6 fruit fly cellular contexts compared by ENCODE assay signal in the genomic region with DNA sequence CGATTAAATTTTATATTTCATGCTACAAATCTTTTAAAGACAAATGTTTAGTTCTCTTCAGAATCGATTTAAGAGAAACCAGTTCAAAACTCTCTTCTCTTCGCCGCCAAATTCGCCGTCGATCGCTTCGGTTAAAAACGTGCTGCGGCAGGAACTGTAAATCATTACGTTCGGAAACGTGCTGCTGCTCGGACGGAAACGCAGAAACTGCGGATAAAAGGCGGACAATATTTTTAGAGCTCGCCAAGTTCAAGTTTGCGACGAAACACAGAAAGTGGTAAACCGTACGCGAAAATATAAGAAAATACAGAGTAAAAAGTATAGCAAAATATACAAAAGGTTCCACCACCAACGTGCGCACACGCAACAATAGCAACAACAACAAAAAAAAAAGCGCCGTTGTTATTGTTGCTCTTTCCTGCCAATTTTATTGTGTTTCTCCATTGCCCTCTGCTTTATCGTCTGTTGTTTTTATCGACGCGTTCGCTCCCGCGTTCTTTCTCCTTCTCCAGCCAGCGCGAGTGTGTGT.
TF ChIP-seq lines count a peak whose summit lies in the region.

TSS of gene Ae2 (plus strand) at position 156 of the 529 bp plus-strand sequence.

- TF ChIP-seq CTCF in whole organism, embryonic (GFP tag; optimal IDR thresholded peaks at IDR 0.05; lab: Kevin White, UChicago): no peak

TF ChIP-seq in whole organism, 6 proteins besides CTCF, POLR2A, EP300 and RAD21:
- TF ChIP-seq Dll (optimal IDR thresholded peaks at IDR 0.05; lab: Kevin White, UChicago) (no peak), psq (optimal IDR thresholded peaks at IDR 0.05; lab: Kevin White, UChicago) (peak; percentile 71), CG8478 (optimal IDR thresholded peaks at IDR 0.05; lab: Kevin White, UChicago) (no peak), pan (optimal IDR thresholded peaks at IDR 0.05; lab: Kevin White, UChicago) (no peak)

TF ChIP-seq in whole organism, adult, 20 proteins besides CTCF, POLR2A, EP300 and RAD21:
- peak; percentile 58 for TF ChIP-seq bab1 (GFP tag; optimal IDR thresholded peaks at IDR 0.05; lab: Kevin White, UChicago)
- peak; percentile 25 for TF ChIP-seq Mnt (GFP tag; optimal IDR thresholded peaks at IDR 0.05; lab: Kevin White, UChicago)
- no peak for TF ChIP-seq Crg-1 (GFP tag; optimal IDR thresholded peaks at IDR 0.05; lab: Kevin White, UChicago)
- TF ChIP-seq cnc (optimal IDR thresholded peaks at IDR 0.05; lab: Kevin White, UChicago): no peak
- peak; percentile 36 for TF ChIP-seq pad (GFP tag; optimal IDR thresholded peaks at IDR 0.05; lab: Kevin White, UChicago)
- TF ChIP-seq tj (GFP tag; optimal IDR thresholded peaks at IDR 0.05; lab: Kevin White, UChicago): peak; percentile 48
- TF ChIP-seq ovo (GFP tag; optimal IDR thresholded peaks at IDR 0.05; lab: Kevin White, UChicago): peak; percentile 37

TF ChIP-seq in whole organism, embryonic, 481 proteins besides CTCF, POLR2A, EP300 and RAD21 (continues in another document):
- TF ChIP-seq Sox100B (GFP tag; optimal IDR thresholded peaks at IDR 0.05; lab: Kevin White, UChicago) (no peak), cad (GFP tag; optimal IDR thresholded peaks at IDR 0.05; lab: Kevin White, UChicago) (no peak), CG16779 (GFP tag; IDR thresholded peaks at IDR 0.05; lab: Robert Waterston, UW) (no peak), Dip3 (GFP tag; optimal IDR thresholded peaks at IDR 0.05; lab: Kevin White, UChicago) (no peak), ara (GFP tag; IDR thresholded peaks at IDR 0.05; lab: Robert Waterston, UW) (no peak; the same call in 1 of the 2 replicates), pb (GFP tag; optimal IDR thresholded peaks at IDR 0.05; lab: Kevin White, UChicago) (no peak), CG1792 (GFP tag; optimal IDR thresholded peaks at IDR 0.05; lab: Kevin White, UChicago) (no peak), fd96Cb (tag; optimal IDR thresholded peaks at IDR 0.05; lab: Kevin White, UChicago) (no peak), zfh2 (GFP tag; optimal IDR thresholded peaks at IDR 0.05; lab: Kevin White, UChicago) (no peak), bab2 (GFP tag; optimal IDR thresholded peaks at IDR 0.05; lab: Kevin White, UChicago) (no peak), Deaf1 (tag; optimal IDR thresholded peaks at IDR 0.05; lab: Kevin White, UChicago) (peak; percentile 84), CG7963 (GFP tag; IDR thresholded peaks at IDR 0.05; lab: Robert Waterston, UW; ENCODE audit: partially characterized antibody) (no peak), cg (GFP tag; optimal IDR thresholded peaks at IDR 0.05; lab: Kevin White, UChicago) (peak; percentile 59), CG5953 (GFP tag; IDR thresholded peaks at IDR 0.05; lab: Robert Waterston, UW) (no peak), CG4854 (GFP tag; optimal IDR thresholded peaks at IDR 0.05; lab: Kevin White, UChicago) (no peak), CG2712 (tag; optimal IDR thresholded peaks at IDR 0.05; lab: Kevin White, UChicago) (peak; percentile 10), dan (GFP tag; IDR thresholded peaks at IDR 0.05; lab: Robert Waterston, UW) (no peak), HLH4C (GFP tag; IDR thresholded peaks at IDR 0.05; lab: Robert Waterston, UW; ENCODE audit: partially characterized antibody) (no peak), CG3847 (GFP tag; IDR thresholded peaks at IDR 0.05; lab: Robert Waterston, UW) (no peak)

TF ChIP-seq in whole organism, prepupa, 60 proteins besides CTCF, POLR2A, EP300 and RAD21:
- no peak for TF ChIP-seq acj6 (GFP tag; optimal IDR thresholded peaks at IDR 0.05; lab: Kevin White, UChicago)
- peak; percentile 60 for TF ChIP-seq svp (GFP tag; lab: Kevin White, UChicago)
- TF ChIP-seq Sox102F (GFP tag; optimal IDR thresholded peaks at IDR 0.05; lab: Kevin White, UChicago): peak; percentile 47
- peak; percentile 82 for TF ChIP-seq CG1621 (tag; optimal IDR thresholded peaks at IDR 0.05; lab: Kevin White, UChicago)
- TF ChIP-seq dsx (GFP tag; optimal IDR thresholded peaks at IDR 0.05; lab: Kevin White, UChicago; ENCODE audit: poor library complexity, severe bottlenecking): peak; percentile 52
- peak; percentile 69 for TF ChIP-seq Eip78C (GFP tag; lab: Kevin White, UChicago)
- TF ChIP-seq CG8119 (GFP tag; IDR thresholded peaks at IDR 0.05; lab: Robert Waterston, UW): 0 out of 3 replicates have a peak, but pooled peaks have one; percentile 21
- no peak for TF ChIP-seq Sox14 (GFP tag; optimal IDR thresholded peaks at IDR 0.05; lab: Kevin White, UChicago)
- TF ChIP-seq CG3919 (GFP tag; optimal IDR thresholded peaks at IDR 0.05; lab: Kevin White, UChicago): peak; percentile 15
- TF ChIP-seq ss (GFP tag; optimal IDR thresholded peaks at IDR 0.05; lab: Kevin White, UChicago): peak in 1 of 2 experiments; percentile 67
- peak; percentile 70 for TF ChIP-seq vri (GFP tag; optimal IDR thresholded peaks at IDR 0.05; lab: Kevin White, UChicago)
- TF ChIP-seq CG6854 (GFP tag; optimal IDR thresholded peaks at IDR 0.05; lab: Kevin White, UChicago): peak; percentile 57
- TF ChIP-seq Eip75B (GFP tag; optimal IDR thresholded peaks at IDR 0.05; lab: Kevin White, UChicago): peak; percentile 2
- peak; percentile 71; the same call in 2 of the 3 replicates for TF ChIP-seq CG6163 (GFP tag; IDR thresholded peaks at IDR 0.05; lab: Robert Waterston, UW)
- peak; percentile 34 for TF ChIP-seq esn (GFP tag; optimal IDR thresholded peaks at IDR 0.05; lab: Kevin White, UChicago)
- TF ChIP-seq spab (GFP tag; optimal IDR thresholded peaks at IDR 0.05; lab: Kevin White, UChicago): no peak
- no peak for TF ChIP-seq Eip93F (GFP tag; optimal IDR thresholded peaks at IDR 0.05; lab: Kevin White, UChicago)
- TF ChIP-seq CG3032 (tag; optimal IDR thresholded peaks at IDR 0.05; lab: Kevin White, UChicago): no peak
- peak; percentile 21 for TF ChIP-seq topi (GFP tag; optimal IDR thresholded peaks at IDR 0.05; lab: Kevin White, UChicago)

TF ChIP-seq in whole organism, pupa, 21 proteins besides CTCF, POLR2A, EP300 and RAD21:
- TF ChIP-seq CG4496 (GFP tag; IDR thresholded peaks at IDR 0.05; lab: Robert Waterston, UW) (peak; percentile 45; the same call in 2 of the 3 replicates), Pif1A (GFP tag; optimal IDR thresholded peaks at IDR 0.05; lab: Kevin White, UChicago) (no peak), CG12605 (GFP tag; IDR thresholded peaks at IDR 0.05; lab: Robert Waterston, UW) (0 out of 2 replicates have a peak, but pooled peaks have one; percentile 11), EcR (GFP tag; optimal IDR thresholded peaks at IDR 0.05; lab: Kevin White, UChicago) (peak; percentile 58), CG15710 (tag; optimal IDR thresholded peaks at IDR 0.05; lab: Kevin White, UChicago) (no peak), fd96Ca (GFP tag; IDR thresholded peaks at IDR 0.05; lab: Robert Waterston, UW) (no peak), Snoo (tag; optimal IDR thresholded peaks at IDR 0.05; lab: Kevin White, UChicago) (no peak)
TF ChIP-seq in whole organism, pupa: peak in this region for 3.

TF ChIP-seq in whole organism, wandering third instar larva, 38 proteins besides CTCF, POLR2A, EP300 and RAD21:
- peak; percentile 24 for TF ChIP-seq tai (GFP tag; optimal IDR thresholded peaks at IDR 0.05; lab: Kevin White, UChicago)
- TF ChIP-seq Hnf4 (GFP tag; optimal IDR thresholded peaks at IDR 0.05; lab: Kevin White, UChicago): peak; percentile 34
- TF ChIP-seq dl (GFP tag; optimal IDR thresholded peaks at IDR 0.05; lab: Kevin White, UChicago; ENCODE audit: insufficient read depth in 1 of 2, partially characterized antibody in 2 of 2): no peak
- peak; percentile 17 for TF ChIP-seq br (GFP tag; optimal IDR thresholded peaks at IDR 0.05; lab: Kevin White, UChicago)
- no peak for TF ChIP-seq CG32264 (GFP tag; optimal IDR thresholded peaks at IDR 0.05; lab: Kevin White, UChicago)
- peak; percentile 23 for TF ChIP-seq Sp1 (GFP tag; optimal IDR thresholded peaks at IDR 0.05; lab: Kevin White, UChicago)
- peak; percentile 99 for TF ChIP-seq psq (GFP tag; optimal IDR thresholded peaks at IDR 0.05; lab: Kevin White, UChicago)
- no peak for TF ChIP-seq rgr (GFP tag; optimal IDR thresholded peaks at IDR 0.05; lab: Kevin White, UChicago)
- TF ChIP-seq fru (GFP tag; optimal IDR thresholded peaks at IDR 0.05; lab: Kevin White, UChicago): peak; percentile 11
- TF ChIP-seq HLH106 (tag; optimal IDR thresholded peaks at IDR 0.05; lab: Kevin White, UChicago): no peak
- peak; percentile 11 for TF ChIP-seq h (GFP tag; optimal IDR thresholded peaks at IDR 0.05; lab: Kevin White, UChicago)
- TF ChIP-seq sage (GFP tag; optimal IDR thresholded peaks at IDR 0.05; lab: Kevin White, UChicago): peak; percentile 25
- TF ChIP-seq foxo (GFP tag; optimal IDR thresholded peaks at IDR 0.05; lab: Kevin White, UChicago): no peak
- peak; percentile 15 for TF ChIP-seq CrebA (GFP tag; optimal IDR thresholded peaks at IDR 0.05; lab: Kevin White, UChicago; ENCODE audit: borderline replicate concordance)
- TF ChIP-seq Rel (GFP tag; optimal IDR thresholded peaks at IDR 0.05; lab: Kevin White, UChicago): no peak
- TF ChIP-seq Rel (tag; optimal IDR thresholded peaks at IDR 0.05; lab: Kevin White, UChicago): peak; percentile 6
- TF ChIP-seq CG9705 (GFP tag; optimal IDR thresholded peaks at IDR 0.05; lab: Kevin White, UChicago): no peak
